Fruit fly (Drosophila melanogaster) whole organism, embryonic: ENCODE results near the gene UbcE2H.
A peak's percentile ranks its signal among the peaks of the same experiment; 100 is the strongest.

ENCODE experiments used
- Asciz ChIP-seq: fragments of 200-800 bp; sonication (Bioruptor generic); optimal IDR thresholded peaks from 2 replicates; lab custom pipeline; 2017; ENCODE audit warnings: missing biosample characterization, mild to moderate bottlenecking, missing genetic modification characterization, missing genetic modification reagents
- Bteb2 ChIP-seq: fragments of 200-800 bp; sonication (Bioruptor generic); optimal IDR thresholded peaks from 2 replicates; lab custom pipeline; 2016; ENCODE audit warnings: missing biosample characterization, missing genetic modification characterization
- CG10321 ChIP-seq: fragments of 200-800 bp; sonication (Bioruptor generic); IDR thresholded peaks from 2 replicates; pipeline ENCODE4 v1.3.6; 2022; ENCODE audit warnings: missing biosample characterization, missing genetic modification characterization
- CG11093 ChIP-seq: fragments of 200-800 bp; sonication (Bioruptor generic); IDR thresholded peaks from 3 replicates; pipeline ENCODE4 v1.3.6; 2022; ENCODE audit warnings: missing biosample characterization, missing genetic modification characterization
- CG14014 ChIP-seq: fragments of 200-800 bp; sonication (Bioruptor generic); IDR thresholded peaks from 2 replicates; pipeline ENCODE4 v1.3.6; 2022; ENCODE audit warnings: missing biosample characterization, missing genetic modification characterization
- CG1603 ChIP-seq: fragments of 200-800 bp; sonication (Bioruptor generic); optimal IDR thresholded peaks from 2 replicates; lab custom pipeline; 2019; ENCODE audit warnings: missing biosample characterization, mild to moderate bottlenecking, missing genetic modification characterization, moderate library complexity
- CG1792 ChIP-seq: fragments of 200-800 bp; sonication (Bioruptor generic); optimal IDR thresholded peaks from 2 replicates; lab custom pipeline; 2016; ENCODE audit warnings: missing biosample characterization, missing genetic modification characterization
- CG18011 ChIP-seq: fragments of 200-800 bp; sonication (Bioruptor generic); optimal IDR thresholded peaks from 2 replicates; lab custom pipeline; 2017; ENCODE audit warnings: missing biosample characterization, missing genetic modification characterization, mild to moderate bottlenecking, moderate library complexity, missing genotype
- CG30403 ChIP-seq: fragments of 200-800 bp; sonication (Bioruptor generic); optimal IDR thresholded peaks from 3 replicates; lab custom pipeline; 2016; ENCODE audit warnings: missing biosample characterization, missing genetic modification characterization
- CG3407 ChIP-seq: fragments of 200-800 bp; sonication (Bioruptor generic); optimal IDR thresholded peaks from 2 replicates; lab custom pipeline; 2018; ENCODE audit warnings: missing biosample characterization, mild to moderate bottlenecking, missing genetic modification characterization
- CG3838 ChIP-seq: fragments of 200-800 bp; sonication (Bioruptor generic); optimal IDR thresholded peaks from 3 replicates; lab custom pipeline; 2016; ENCODE audit warnings: missing biosample characterization, missing genetic modification characterization
- CG4328 ChIP-seq: fragments of 200-800 bp; sonication (Bioruptor generic); optimal IDR thresholded peaks from 3 replicates; lab custom pipeline; 2017; ENCODE audit warnings: missing biosample characterization, missing genetic modification reagents, missing genetic modification characterization
- CG7786 ChIP-seq: fragments of 200-800 bp; sonication (Bioruptor generic); optimal IDR thresholded peaks from 2 replicates; lab custom pipeline; 2016; ENCODE audit warnings: missing biosample characterization, missing genetic modification characterization
- D19B ChIP-seq: fragments of 200-800 bp; sonication (Bioruptor generic); optimal IDR thresholded peaks from 2 replicates; lab custom pipeline; 2017; ENCODE audit warnings: missing biosample characterization, mild to moderate bottlenecking, missing genetic modification characterization
- Dfd ChIP-seq, 2 experiments: fragments of >200 bp; optimal IDR thresholded peaks; 2 replicates each; lab custom pipeline; 2017; ENCODE audit warnings: missing biosample characterization in 2 of 2, missing genetic modification characterization in 2 of 2
- Drgx ChIP-seq: fragments of 200-800 bp; sonication (Bioruptor generic); IDR thresholded peaks from 2 replicates; pipeline ENCODE4 v1.3.6; 2022; ENCODE audit warnings: missing biosample characterization, missing genetic modification characterization
- Elba2 ChIP-seq: fragments of 200-800 bp; sonication (Bioruptor generic); optimal IDR thresholded peaks from 3 replicates; lab custom pipeline; 2016; ENCODE audit warnings: missing biosample characterization, missing genetic modification characterization
- Gug ChIP-seq: fragments of 200-800 bp; sonication (Bioruptor generic); IDR thresholded peaks from 4 replicates; pipeline ENCODE4 v1.3.6; 2022; ENCODE audit warnings: missing biosample characterization, missing genetic modification characterization
- Hmx ChIP-seq: fragments of 200-800 bp; sonication (Bioruptor generic); optimal IDR thresholded peaks from 2 replicates; lab custom pipeline; 2016; ENCODE audit warnings: missing biosample characterization, missing genetic modification characterization
- Hsf ChIP-seq: fragments of 200-800 bp; sonication (Bioruptor generic); optimal IDR thresholded peaks from 3 replicates; lab custom pipeline; 2016; ENCODE audit warnings: missing biosample characterization, missing genetic modification characterization
- Jarid2 ChIP-seq: fragments of 200-800 bp; sonication (Bioruptor generic); optimal IDR thresholded peaks from 3 replicates; lab custom pipeline; 2017; ENCODE audit warnings: mild to moderate bottlenecking, missing biosample characterization, missing genetic modification reagents, missing genetic modification characterization
- Med ChIP-seq: fragments of 200-800 bp; sonication (Bioruptor generic); peaks from one replicate; lab custom pipeline; 2016; ENCODE audit warnings: missing biosample characterization, missing genetic modification characterization, mild to moderate bottlenecking, inconsistent platforms, moderate library complexity
- Oaz ChIP-seq: fragments of 200-800 bp; sonication (Bioruptor generic); IDR thresholded peaks from 2 replicates; pipeline ENCODE4 v1.3.6; 2022; ENCODE audit warnings: missing biosample characterization, missing genetic modification characterization
- Taf1 ChIP-seq: fragments of 200-800 bp; sonication (Bioruptor generic); IDR thresholded peaks from 2 replicates; pipeline ENCODE4 v1.3.6; 2022; ENCODE audit warnings: missing biosample characterization, missing genetic modification characterization
- YL-1 ChIP-seq: fragments of 200-800 bp; sonication (Bioruptor generic); optimal IDR thresholded peaks from 3 replicates; lab custom pipeline; 2017; ENCODE audit warnings: missing biosample characterization, mild to moderate bottlenecking, missing genetic modification characterization
- abd-A ChIP-seq: fragments of 200-800 bp; sonication (Bioruptor generic); optimal IDR thresholded peaks from 3 replicates; lab custom pipeline; 2019; ENCODE audit warnings: missing biosample characterization, mild to moderate bottlenecking, missing genetic modification characterization, moderate library complexity
- bbx ChIP-seq: fragments of 200-800 bp; sonication (Bioruptor generic); IDR thresholded peaks from 2 replicates; pipeline ENCODE4 v1.3.6; 2022; ENCODE audit warnings: missing biosample characterization, missing genetic modification characterization; ENCODE audit not compliant: partially characterized antibody
- bcd ChIP-seq: fragments of 200-800 bp; sonication (Bioruptor generic); optimal IDR thresholded peaks from 2 replicates; lab custom pipeline; 2017; ENCODE audit warnings: missing biosample characterization, mild to moderate bottlenecking, missing genetic modification characterization
- bsh ChIP-seq, 2 experiments: fragments of 200-800 bp; sonication (Bioruptor generic); optimal IDR thresholded peaks; 2 replicates each; lab custom pipeline; 2017 to 2018; ENCODE audit warnings: mild to moderate bottlenecking in 2 of 2, missing biosample characterization in 2 of 2, missing genetic modification characterization in 2 of 2, moderate library complexity in 1 of 2
- chinmo ChIP-seq: fragments of 200-800 bp; sonication (Bioruptor generic); IDR thresholded peaks from 4 replicates; pipeline ENCODE4 v1.3.6; 2022; ENCODE audit warnings: missing biosample characterization, missing genetic modification characterization; ENCODE audit not compliant: partially characterized antibody
- disco-r ChIP-seq: fragments of 200-800 bp; sonication (Bioruptor generic); optimal IDR thresholded peaks from 2 replicates; lab custom pipeline; 2016; ENCODE audit warnings: missing biosample characterization, missing genetic modification characterization
- dmrt11E ChIP-seq: fragments of 200-800 bp; sonication (Bioruptor generic); optimal IDR thresholded peaks from 3 replicates; lab custom pipeline; 2018; ENCODE audit warnings: missing biosample characterization, mild to moderate bottlenecking, missing genetic modification characterization, moderate library complexity
- dpn ChIP-seq, 2 experiments: fragments of 200-800 bp; sonication (Bioruptor generic); optimal IDR thresholded peaks; 3 replicates each; lab custom pipeline; 2016; ENCODE audit warnings: missing biosample characterization in 2 of 2, missing genetic modification characterization in 2 of 2
- fd64A ChIP-seq: fragments of 200-800 bp; sonication (Bioruptor generic); optimal IDR thresholded peaks from 3 replicates; lab custom pipeline; 2018; ENCODE audit warnings: missing biosample characterization, mild to moderate bottlenecking, missing genetic modification characterization
- gcm ChIP-seq: fragments of 200-800 bp; sonication (Bioruptor generic); optimal IDR thresholded peaks from 2 replicates; lab custom pipeline; 2019; ENCODE audit warnings: missing biosample characterization, mild to moderate bottlenecking, missing genetic modification characterization, moderate library complexity
- grn ChIP-seq: fragments of 200-800 bp; sonication (Bioruptor generic); optimal IDR thresholded peaks from 3 replicates; lab custom pipeline; 2017; ENCODE audit warnings: missing biosample characterization, missing genetic modification characterization
- gro ChIP-seq: fragments of 200-800 bp; sonication (Bioruptor generic); optimal IDR thresholded peaks from 2 replicates; lab custom pipeline; 2016; ENCODE audit warnings: missing biosample characterization, missing genetic modification characterization
- ind ChIP-seq: fragments of 200-800 bp; sonication (Bioruptor generic); optimal IDR thresholded peaks from 3 replicates; lab custom pipeline; 2016; ENCODE audit warnings: missing biosample characterization, missing genetic modification characterization
- insv ChIP-seq, 2 experiments: fragments of 200-800 bp; sonication (Bioruptor generic); optimal IDR thresholded peaks; 3 replicates each; lab custom pipeline; 2016 to 2018; ENCODE audit warnings: missing biosample characterization in 2 of 2, missing genetic modification characterization in 2 of 2
- lmd ChIP-seq: fragments of 200-800 bp; sonication (Bioruptor generic); IDR thresholded peaks from 2 replicates; pipeline ENCODE4 v1.3.6; 2022; ENCODE audit warnings: missing biosample characterization, missing genetic modification characterization
- lola ChIP-seq, 3 experiments: fragments of >200 bp in 2 of 3; fragments of 200-800 bp in 1 of 3; sonication (Bioruptor generic) in 1 of 3; optimal IDR thresholded peaks; 2 replicates each; lab custom pipeline; 2017 to 2019; ENCODE audit warnings: missing biosample characterization in 3 of 3, missing genetic modification characterization in 3 of 3, mild to moderate bottlenecking in 1 of 3, moderate library complexity in 1 of 3
- nerfin-1 ChIP-seq: fragments of 200-800 bp; sonication (Bioruptor generic); optimal IDR thresholded peaks from 3 replicates; lab custom pipeline; 2019; ENCODE audit warnings: missing biosample characterization, mild to moderate bottlenecking, missing genetic modification characterization, moderate library complexity
- pho ChIP-seq: fragments of 200-800 bp; sonication (Bioruptor generic); optimal IDR thresholded peaks from 2 replicates; lab custom pipeline; 2016; ENCODE audit warnings: missing biosample characterization, missing genetic modification characterization
- prd ChIP-seq, 3 experiments: fragments of >200 bp in 2 of 3; fragments of 200-800 bp in 1 of 3; sonication (Bioruptor generic) in 1 of 3; optimal IDR thresholded peaks in 2 of 3; IDR thresholded peaks in 1 of 3; 2 replicates in 2 of 3; 3 replicates in 1 of 3; pipeline versions ENCODE4 v1.3.6 to Lab custom; 2017 to 2022; ENCODE audit warnings: missing biosample characterization in 1 of 3, missing genetic modification characterization in 1 of 3
- psq ChIP-seq: fragments of 200-800 bp; sonication (Bioruptor generic); optimal IDR thresholded peaks from 2 replicates; lab custom pipeline; 2017; ENCODE audit warnings: missing biosample characterization, missing genetic modification characterization
- sug ChIP-seq: fragments of 200-800 bp; optimal IDR thresholded peaks from 2 replicates; lab custom pipeline; 2019; ENCODE audit warnings: missing biosample characterization, mild to moderate bottlenecking, missing genetic modification characterization, moderate library complexity
- tna ChIP-seq: fragments of 200-800 bp; sonication (Bioruptor generic); IDR thresholded peaks from 2 replicates; pipeline ENCODE4 v1.3.6; 2022; ENCODE audit warnings: missing biosample characterization, missing genetic modification characterization; ENCODE audit not compliant: partially characterized antibody
- trem ChIP-seq: fragments of 200-800 bp; optimal IDR thresholded peaks from 3 replicates; lab custom pipeline; 2019; ENCODE audit warnings: missing biosample characterization, mild to moderate bottlenecking, missing genetic modification characterization, moderate library complexity
- z ChIP-seq: fragments of 200-800 bp; sonication (Bioruptor generic); IDR thresholded peaks from 3 replicates; pipeline ENCODE4 v1.3.6; 2022; ENCODE audit warnings: missing biosample characterization, missing genetic modification characterization
- zen2 ChIP-seq: fragments of 200-800 bp; sonication (Bioruptor generic); IDR thresholded peaks from 3 replicates; pipeline ENCODE4 v1.3.6; 2022; ENCODE audit warnings: missing biosample characterization, missing genetic modification characterization; ENCODE audit not compliant: partially characterized antibody

The UbcE2H gene

dm6 chrX:8063223-8063674 lies 30.6 kb downstream of the UbcE2H start (continued):
- TF ChIP-seq CG3407 (GFP tag; lab: Kevin White, UChicago) (no peak), grn (GFP tag; lab: Kevin White, UChicago) (no peak), Med (GFP tag; lab: Kevin White, UChicago) (peak; percentile 60), YL-1 (GFP tag; lab: Kevin White, UChicago) (no peak), CG1603 (tag; lab: Kevin White, UChicago) (no peak), gcm (no peak), prd (optimal IDR thresholded peaks at IDR 0.05; lab: Kevin White, UChicago) (no peak), prd (GFP tag; IDR thresholded peaks at IDR 0.05; lab: Robert Waterston, UW) (no peak), CG4328 (GFP tag; lab: Kevin White, UChicago) (no peak), Oaz (GFP tag; lab: Robert Waterston, UW) (no peak), CG11093 (GFP tag; lab: Robert Waterston, UW) (no peak), Taf1 (no peak), dmrt11E (tag; lab: Kevin White, UChicago) (no peak), CG7786 (GFP tag; lab: Kevin White, UChicago) (no peak), sug (tag; lab: Kevin White, UChicago) (no peak), CG10321 (no peak), bcd (GFP tag; lab: Kevin White, UChicago) (no peak), disco-r (GFP tag; lab: Kevin White, UChicago) (no peak), CG30403 (no peak), nerfin-1 (tag; lab: Kevin White, UChicago) (no peak), Hmx (GFP tag; lab: Kevin White, UChicago) (no peak), CG1792 (GFP tag; lab: Kevin White, UChicago) (no peak), Hsf (GFP tag; lab: Kevin White, UChicago) (no peak), Bteb2 (GFP tag; lab: Kevin White, UChicago) (no peak), gro (GFP tag; lab: Kevin White, UChicago) (no peak), Gug (GFP tag; lab: Robert Waterston, UW) (no peak), abd-A (no peak), psq (GFP tag; lab: Kevin White, UChicago) (no peak), Drgx (GFP tag; lab: Robert Waterston, UW) (peak; percentile 53), fd64A (GFP tag; lab: Kevin White, UChicago) (no peak), tna (no peak), Asciz (GFP tag; lab: Kevin White, UChicago) (no peak), Elba2 (GFP tag; lab: Kevin White, UChicago) (no peak), zen2 (no peak), lmd (no peak), bbx (GFP tag; lab: Robert Waterston, UW) (peak; percentile 18; the same call in 1 of the 2 replicates), chinmo (GFP tag; lab: Robert Waterston, UW) (0 out of 4 replicates have a peak, but pooled peaks have one; percentile 17), z (GFP tag; lab: Robert Waterston, UW) (0 out of 3 replicates have a peak, but pooled peaks have one; percentile 40), CG18011 (GFP tag; lab: Kevin White, UChicago) (no peak), insv (GFP tag; optimal IDR thresholded peaks at IDR 0.05; lab: Kevin White, UChicago) (no peak), lola (GFP tag; optimal IDR thresholded peaks at IDR 0.05; lab: Kevin White, UChicago) (no peak), bsh (GFP tag; optimal IDR thresholded peaks at IDR 0.05; lab: Kevin White, UChicago) (peak in 1 of 2 experiments; percentile 63), dpn (GFP tag; optimal IDR thresholded peaks at IDR 0.05; lab: Kevin White, UChicago) (no peak), Jarid2 (no peak), pho (GFP tag; lab: Kevin White, UChicago) (no peak), CG14014 (GFP tag; lab: Robert Waterston, UW) (no peak), trem (tag; lab: Kevin White, UChicago) (no peak), D19B (GFP tag; lab: Kevin White, UChicago) (no peak), Dfd (GFP tag; optimal IDR thresholded peaks at IDR 0.05; lab: Kevin White, UChicago) (peak in 1 of 2 experiments; percentile 71), ind (no peak), CG3838 (GFP tag; lab: Kevin White, UChicago) (no peak)
